Worm (Caenorhabditis elegans) whole organism, midembryonic: ENCODE measurements around the gene F35C5.1.

Experiments used
- T22C8.4 ChIP-seq: fragments of 200-800 bp; sonication (Bioruptor generic); IDR thresholded peaks from 2 replicates; pipeline ENCODE4 v1.3.6; 2022; ENCODE audit warnings: missing genetic modification characterization, missing compliant biosample characterization
- cog-1 ChIP-seq: sonication (generic microtip); optimal IDR thresholded peaks from 2 replicates; lab custom pipeline; 2016; ENCODE audit warnings: missing genetic modification characterization, missing compliant biosample characterization
- flt-1 ChIP-seq: fragments of 200-800 bp; sonication (Bioruptor generic); IDR thresholded peaks from 2 replicates; pipeline ENCODE4 v1.3.6; 2022; ENCODE audit warnings: missing genetic modification characterization, missing compliant biosample characterization
- med-1 ChIP-seq: sonication (generic microtip); optimal IDR thresholded peaks from 2 replicates; lab custom pipeline; 2017; ENCODE audit warnings: missing genetic modification characterization, mild to moderate bottlenecking, missing compliant biosample characterization, antibody characterized with exemption, missing genetic modification reagents; ENCODE audit not compliant: insufficient read depth
- ref-1 ChIP-seq: fragments of 200-800 bp; sonication (Bioruptor generic); conservative IDR thresholded peaks from 2 replicates; pipeline ENCODE4 v1.3.6; 2022; ENCODE audit warnings: missing genetic modification reagents, missing genetic modification characterization, missing compliant biosample characterization
- ztf-23 ChIP-seq: fragments of 200-800 bp; sonication (Bioruptor generic); IDR thresholded peaks from 2 replicates; pipeline ENCODE4 v1.3.6; 2022; ENCODE audit warnings: missing genetic modification reagents, missing genetic modification characterization, missing compliant biosample characterization

DNA sequence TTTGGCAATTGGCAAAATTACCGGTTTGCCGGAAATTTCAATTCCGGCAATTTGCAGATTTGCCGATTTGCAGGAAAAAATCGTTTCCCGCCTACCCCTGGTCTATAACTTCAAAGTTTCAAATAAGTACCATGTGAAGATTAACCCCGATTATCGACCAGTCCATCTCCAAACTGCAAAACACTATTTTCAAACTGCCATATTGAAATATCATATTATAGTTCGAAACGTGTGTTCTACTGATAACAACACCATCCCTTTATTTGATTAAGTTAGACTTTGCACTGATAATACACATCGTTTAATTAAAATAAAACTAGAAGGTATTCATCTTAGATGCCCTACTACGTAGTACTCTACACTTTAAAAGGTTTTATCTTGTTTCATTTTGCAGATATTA is 49.5 kb downstream of the F35C5.1 start:
- no peak for TF ChIP-seq flt-1 (GFP tag; lab: Robert Waterston, UW)
- TF ChIP-seq ztf-23 (GFP tag; lab: Robert Waterston, UW) = no peak
- no peak for TF ChIP-seq med-1
- TF ChIP-seq cog-1 (tag; lab: Kevin White, UChicago) = no peak
- no peak for TF ChIP-seq ref-1 (GFP tag; lab: Robert Waterston, UW)
- no peak for TF ChIP-seq T22C8.4 (GFP tag; lab: Robert Waterston, UW)
